Fruit fly (Drosophila melanogaster): ENCODE data around the gene CG4297.

CG4297 gene

DNA sequence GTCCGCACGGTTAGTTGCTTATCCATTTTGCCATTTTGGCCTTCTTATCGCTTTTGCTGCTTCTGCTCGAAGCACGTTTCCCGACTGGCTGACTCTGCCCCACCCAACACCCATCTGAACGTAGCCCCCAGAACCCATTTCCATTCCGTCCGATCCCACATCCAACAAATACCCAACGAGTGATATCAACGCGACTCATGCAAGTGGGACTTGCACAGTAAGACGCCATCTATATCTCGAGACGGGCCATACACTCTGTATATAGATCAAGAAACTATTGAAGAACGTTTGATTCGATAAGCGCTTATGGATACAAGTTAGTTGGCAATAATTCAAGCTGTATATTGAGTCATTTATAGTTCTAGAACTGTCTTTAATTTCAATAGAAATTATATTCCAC, 20.2 kb upstream of the CG4297 start:
- no peak for TF ChIP-seq EcR (GFP tag; optimal IDR thresholded peaks at IDR 0.05)
- no peak for TF ChIP-seq usp (GFP tag; optimal IDR thresholded peaks at IDR 0.05)
- no peak for TF ChIP-seq pan (optimal IDR thresholded peaks at IDR 0.05)
- no peak for TF ChIP-seq psq (optimal IDR thresholded peaks at IDR 0.05)
- no peak for TF ChIP-seq CG8478 (optimal IDR thresholded peaks at IDR 0.05)
- TF ChIP-seq Dll (optimal IDR thresholded peaks at IDR 0.05), result no peak

DNA sequence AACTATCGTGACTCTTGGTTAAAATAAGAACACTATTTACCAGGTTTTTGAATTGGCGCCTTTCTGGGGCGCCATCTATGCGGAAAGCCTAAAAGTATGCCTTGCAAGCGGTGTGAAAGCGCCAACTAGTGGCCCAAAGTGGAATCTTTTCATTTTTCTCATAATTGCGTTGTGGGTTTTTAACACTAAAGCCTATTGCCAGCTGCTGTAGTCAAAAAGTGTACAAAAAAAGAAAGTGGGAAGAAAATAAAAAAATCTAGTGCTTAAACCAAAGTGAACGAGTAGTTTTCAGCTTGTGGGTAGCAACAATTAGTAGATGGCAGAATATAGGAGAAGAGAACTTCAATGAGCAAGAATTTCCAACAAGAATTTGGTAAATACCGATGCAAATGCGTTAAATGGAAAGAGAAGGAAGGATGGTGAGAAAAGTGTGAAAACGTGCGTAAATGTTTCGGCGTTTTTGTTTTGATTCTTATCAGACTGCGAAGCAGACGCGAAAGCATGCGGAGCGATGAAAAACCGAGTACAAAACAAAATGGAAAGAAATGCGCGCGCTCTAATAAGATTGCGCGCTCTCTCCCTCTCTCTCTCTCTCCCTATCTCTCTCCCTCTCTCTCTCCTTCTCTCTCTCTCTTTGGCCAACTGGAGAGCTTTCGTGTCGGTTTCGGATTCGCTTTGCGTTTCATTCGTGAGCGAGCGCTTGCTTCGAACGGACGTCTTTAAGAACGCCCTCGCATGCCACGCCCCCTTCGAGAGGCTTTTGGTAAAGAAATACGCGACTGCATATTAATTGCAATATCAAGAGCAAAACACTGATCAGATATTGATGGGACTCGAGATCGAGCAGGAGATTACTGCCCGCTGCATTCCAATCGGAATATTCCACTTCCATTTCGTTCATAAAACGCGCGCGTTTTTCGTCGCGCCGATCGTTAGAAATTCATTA, 18.4 kb upstream of the CG4297 start:
- TF ChIP-seq Dll (optimal IDR thresholded peaks at IDR 0.05) (peak; percentile 100), CG8478 (optimal IDR thresholded peaks at IDR 0.05) (peak; percentile 19), EcR (GFP tag; optimal IDR thresholded peaks at IDR 0.05) (no peak), usp (GFP tag; optimal IDR thresholded peaks at IDR 0.05) (no peak), psq (optimal IDR thresholded peaks at IDR 0.05) (peak; percentile 73)

DNA sequence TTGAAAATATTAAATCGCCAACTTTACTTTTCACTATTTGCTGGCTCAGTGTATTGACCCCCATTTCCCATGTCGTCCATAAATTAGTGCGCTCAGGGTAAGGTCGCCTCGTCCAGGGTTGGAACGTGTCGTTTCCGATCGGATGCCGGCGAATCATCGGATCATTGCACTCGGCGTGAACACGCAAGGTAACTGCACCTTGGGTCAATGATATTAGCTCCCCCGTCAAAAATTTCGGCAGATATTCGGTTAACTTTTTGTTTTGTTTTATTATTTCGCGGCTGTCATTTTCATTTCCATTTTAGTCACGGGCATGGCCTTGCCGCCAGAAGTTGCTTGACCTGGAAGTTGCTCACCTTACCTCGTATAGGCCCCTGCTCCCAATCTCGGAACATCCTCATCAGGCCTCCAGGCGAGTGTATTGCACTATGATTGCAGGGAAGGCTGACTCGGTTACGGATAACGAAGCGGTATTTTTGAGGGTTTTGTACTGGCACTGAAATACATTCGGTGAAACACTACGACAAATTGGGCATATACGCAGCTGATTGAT, 16.6 kb upstream of the CG4297 start:
- TF ChIP-seq EcR (GFP tag; optimal IDR thresholded peaks at IDR 0.05) (peak in 1 of 2 experiments; percentile 28), pan (optimal IDR thresholded peaks at IDR 0.05) (no peak)

DNA sequence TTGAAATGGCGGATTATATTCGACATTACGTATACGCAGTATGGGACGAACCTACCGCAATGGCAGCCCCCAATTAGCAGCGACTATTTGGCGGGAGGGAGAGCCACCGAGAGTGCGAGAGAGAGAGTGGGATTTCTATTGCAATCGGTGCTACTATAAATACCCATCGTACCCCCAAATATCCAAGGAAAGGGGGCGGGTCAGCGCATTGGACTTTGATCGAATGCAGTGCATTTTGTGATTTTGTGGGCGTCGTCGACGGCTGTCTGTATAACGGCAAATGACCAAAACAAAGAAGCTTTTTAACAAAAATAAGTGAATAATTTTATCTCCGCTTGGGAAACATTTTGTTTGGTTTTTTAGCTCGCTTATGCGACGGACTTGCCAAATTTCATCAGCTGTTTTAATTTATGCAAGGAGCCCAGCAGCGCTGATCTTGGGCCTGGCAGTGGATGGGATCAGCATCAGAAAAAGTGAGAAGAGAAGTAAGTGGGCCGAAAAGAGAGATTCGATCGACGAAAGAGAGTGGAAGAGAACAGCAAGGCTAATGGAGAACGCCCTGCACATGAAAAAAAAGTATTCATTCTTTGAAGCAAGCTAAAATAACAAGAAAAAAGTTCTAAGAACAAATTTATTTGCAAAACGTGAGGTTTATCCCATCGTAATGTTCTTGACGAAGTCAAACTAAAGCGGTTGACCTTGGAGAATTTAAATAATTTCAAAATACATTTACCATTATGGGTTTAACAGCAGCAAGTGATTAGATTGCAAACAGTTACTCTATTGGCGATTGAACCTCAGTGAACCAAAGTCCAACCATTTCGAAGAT, 15.9 kb upstream of the CG4297 start:
- TF ChIP-seq pan (optimal IDR thresholded peaks at IDR 0.05) (no peak), psq (optimal IDR thresholded peaks at IDR 0.05) (no peak), CG8478 (optimal IDR thresholded peaks at IDR 0.05) (no peak), usp (GFP tag; optimal IDR thresholded peaks at IDR 0.05) (no peak), EcR (GFP tag; optimal IDR thresholded peaks at IDR 0.05) (no peak), Dll (optimal IDR thresholded peaks at IDR 0.05) (no peak)

DNA sequence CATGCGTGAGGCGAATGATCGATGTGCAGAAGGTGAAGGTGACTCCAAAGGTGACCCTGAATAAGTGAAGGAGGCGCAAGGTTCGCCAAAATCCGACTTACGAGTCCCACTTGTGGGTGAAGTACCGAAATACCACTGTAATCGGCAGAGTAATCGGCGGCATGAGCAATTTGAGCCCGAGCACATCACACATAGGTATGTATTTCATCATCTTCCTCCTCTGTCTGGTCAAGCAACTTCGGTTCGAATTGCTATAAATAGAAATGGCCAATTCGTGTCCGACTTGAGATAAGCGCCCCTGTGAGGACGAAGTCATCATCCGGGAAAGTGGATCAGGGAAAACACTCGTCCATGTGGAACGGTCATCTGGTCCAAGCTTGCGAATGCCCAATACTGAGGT, 15.2 kb upstream of the CG4297 start:
- no peak for TF ChIP-seq pan (optimal IDR thresholded peaks at IDR 0.05)

DNA sequence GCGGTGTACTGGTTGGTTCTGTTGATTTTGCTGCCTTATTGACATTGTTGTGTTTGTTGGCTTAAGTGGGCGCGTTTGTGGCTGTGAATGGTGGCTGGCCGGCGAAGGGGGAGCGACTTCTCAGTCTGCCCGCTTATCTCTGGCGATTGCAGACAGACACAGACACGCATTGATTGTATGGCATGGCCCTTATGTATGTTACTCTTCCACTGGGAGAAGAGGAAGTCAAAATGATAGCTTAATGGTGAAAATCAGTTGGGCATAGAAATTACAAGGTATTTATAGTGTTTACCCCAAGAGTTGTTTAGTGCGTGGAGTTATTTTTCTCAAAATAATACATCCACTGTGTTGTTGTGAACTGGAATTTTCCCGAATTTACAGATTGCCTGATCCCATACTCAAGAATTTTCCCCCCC, 13.8 kb upstream of the CG4297 start:
- no peak for TF ChIP-seq pan (optimal IDR thresholded peaks at IDR 0.05)
- TF ChIP-seq CG8478 (optimal IDR thresholded peaks at IDR 0.05), result no peak
- no peak for TF ChIP-seq EcR (GFP tag; optimal IDR thresholded peaks at IDR 0.05)
- no peak for TF ChIP-seq usp (GFP tag; optimal IDR thresholded peaks at IDR 0.05)
- TF ChIP-seq psq (optimal IDR thresholded peaks at IDR 0.05), result no peak
- no peak for TF ChIP-seq Dll (optimal IDR thresholded peaks at IDR 0.05)

DNA sequence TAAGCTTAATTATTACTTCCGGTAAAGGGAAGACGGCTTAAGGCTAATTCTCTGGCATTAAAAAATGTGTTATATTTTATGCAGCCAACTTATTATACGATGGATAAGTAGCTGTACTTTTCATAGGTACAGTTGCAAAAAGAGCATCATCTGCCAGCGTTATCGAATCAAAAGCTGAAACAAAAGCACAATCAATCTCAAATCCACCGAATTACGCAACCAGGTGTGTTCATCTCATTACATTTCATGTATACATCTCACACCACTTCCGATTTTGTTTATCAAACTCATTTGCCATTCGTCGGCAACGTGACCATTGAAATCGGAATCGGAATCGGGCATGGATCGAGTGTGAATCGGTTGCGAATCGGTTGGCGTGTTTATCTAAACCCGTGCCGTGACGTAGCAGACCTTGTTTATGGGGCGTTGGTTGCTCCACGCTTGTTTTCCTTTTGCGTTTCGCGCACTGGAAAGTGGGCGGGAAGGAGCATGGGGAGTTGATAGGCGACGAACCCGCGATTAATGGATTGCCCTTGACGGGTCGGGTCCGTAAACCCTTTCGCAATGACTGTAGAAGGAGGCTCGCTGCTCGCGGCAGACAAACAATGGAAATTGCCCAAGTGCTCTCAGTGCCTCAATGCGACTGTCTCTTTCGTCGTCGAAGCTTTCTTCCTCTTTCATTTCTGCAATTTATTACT, 13.3 kb upstream of the CG4297 start:
- no peak for TF ChIP-seq pan (optimal IDR thresholded peaks at IDR 0.05)
- TF ChIP-seq EcR (GFP tag; optimal IDR thresholded peaks at IDR 0.05), result no peak
- no peak for TF ChIP-seq CG8478 (optimal IDR thresholded peaks at IDR 0.05)
- TF ChIP-seq usp (GFP tag; optimal IDR thresholded peaks at IDR 0.05), result no peak
- TF ChIP-seq Dll (optimal IDR thresholded peaks at IDR 0.05), result no peak
- TF ChIP-seq psq (optimal IDR thresholded peaks at IDR 0.05), result no peak

DNA sequence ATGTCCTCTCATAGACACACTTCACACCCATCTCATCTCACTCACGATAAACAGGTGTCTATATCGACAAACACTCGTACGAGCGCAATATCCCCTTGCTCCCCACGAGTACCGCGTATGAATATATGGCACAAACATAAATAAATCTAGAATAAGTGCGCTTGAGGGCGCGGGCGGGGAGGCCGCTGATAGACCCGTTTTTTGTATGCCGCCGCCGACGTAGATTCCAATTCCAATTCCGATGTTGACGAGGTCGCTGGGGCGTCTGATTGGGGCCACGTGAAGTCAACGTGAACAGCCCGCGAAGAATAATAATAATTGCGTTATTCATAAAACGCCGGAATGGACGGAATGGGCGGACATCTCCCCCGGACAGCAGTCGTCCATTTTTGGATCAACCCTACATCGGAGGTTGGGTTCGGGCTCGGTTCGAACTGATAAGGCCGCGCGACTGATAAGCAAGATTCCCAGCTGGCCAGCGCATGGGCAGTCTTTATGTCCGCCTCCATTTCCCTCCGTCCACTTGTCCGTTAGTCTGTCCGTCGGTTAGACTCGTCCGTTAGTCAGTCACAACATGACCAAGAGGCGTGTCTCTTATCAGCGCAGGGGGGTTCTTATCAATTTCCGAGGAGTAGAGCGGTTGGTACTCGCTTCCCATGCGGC, 12.4 kb upstream of the CG4297 start:
- no peak for TF ChIP-seq EcR (GFP tag; optimal IDR thresholded peaks at IDR 0.05)
- no peak for TF ChIP-seq Dll (optimal IDR thresholded peaks at IDR 0.05)
- no peak for TF ChIP-seq pan (optimal IDR thresholded peaks at IDR 0.05)
- no peak for TF ChIP-seq usp (GFP tag; optimal IDR thresholded peaks at IDR 0.05)
- no peak for TF ChIP-seq psq (optimal IDR thresholded peaks at IDR 0.05)
- no peak for TF ChIP-seq CG8478 (optimal IDR thresholded peaks at IDR 0.05)

DNA sequence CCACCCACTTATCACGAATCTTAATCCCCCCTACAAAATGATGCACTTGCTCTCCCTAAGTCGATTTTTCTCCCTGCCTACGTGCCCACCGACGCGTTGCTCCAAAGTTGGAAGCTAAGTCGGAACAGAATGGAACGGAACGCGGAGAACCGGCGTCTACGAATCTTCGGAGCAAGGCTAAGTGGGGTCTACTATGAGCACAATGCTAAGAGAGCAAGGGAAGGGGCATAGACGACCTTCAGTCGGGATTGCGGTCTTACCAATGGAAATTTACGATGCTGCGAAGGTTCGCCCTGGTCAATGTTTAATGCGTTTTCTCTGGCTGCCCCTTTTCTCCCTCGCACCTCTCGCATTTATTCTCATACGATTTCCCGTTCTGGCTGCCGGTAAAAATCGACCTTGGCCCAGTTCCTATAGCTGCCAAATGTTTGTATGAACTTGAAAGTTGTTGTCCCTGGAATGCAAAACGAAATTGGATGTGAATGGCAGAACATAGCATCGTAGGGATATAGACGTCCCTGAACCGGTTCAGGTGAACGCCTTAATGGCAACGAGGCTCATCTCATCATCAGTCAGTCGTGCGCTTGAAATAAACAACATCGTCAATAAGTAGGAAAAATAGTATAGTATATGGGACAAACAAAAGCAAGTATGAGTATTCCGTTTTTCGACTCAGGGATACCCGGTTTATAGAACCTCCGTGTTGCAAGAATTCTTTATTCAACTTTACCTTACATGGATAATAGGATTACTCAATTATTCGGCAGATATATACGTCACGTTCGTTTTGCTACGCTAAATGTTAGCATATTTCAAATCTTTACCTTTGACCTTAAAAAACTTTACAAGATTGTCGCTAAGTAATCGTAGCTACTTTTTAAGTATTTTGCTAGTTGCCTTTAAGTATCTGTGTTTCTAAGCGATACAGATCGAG, 11.6 kb upstream of the CG4297 start:
- TF ChIP-seq psq (optimal IDR thresholded peaks at IDR 0.05) (no peak), EcR (GFP tag; optimal IDR thresholded peaks at IDR 0.05) (no peak), Dll (optimal IDR thresholded peaks at IDR 0.05) (no peak), usp (GFP tag; optimal IDR thresholded peaks at IDR 0.05) (no peak), pan (optimal IDR thresholded peaks at IDR 0.05) (no peak)

DNA sequence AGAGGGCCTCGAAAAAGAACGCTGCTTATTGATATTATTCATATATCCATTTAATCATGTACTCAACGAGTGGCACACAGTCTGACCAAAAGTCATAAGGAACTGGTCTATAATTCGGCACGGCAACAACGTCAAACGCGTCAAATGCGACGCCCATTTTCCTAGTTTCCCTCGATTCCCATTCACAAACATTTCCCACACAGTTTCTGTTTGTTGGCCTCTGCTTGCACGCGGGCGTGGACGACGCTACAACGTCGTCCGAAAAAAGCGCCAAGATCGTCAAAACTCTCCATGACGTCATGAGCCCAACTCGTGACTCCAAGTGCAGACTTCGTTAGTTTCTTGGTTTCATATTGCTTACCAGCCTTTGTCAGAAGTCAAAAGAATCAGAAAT, 10.4 kb upstream of the CG4297 start:
- TF ChIP-seq psq (optimal IDR thresholded peaks at IDR 0.05) (no peak), CG8478 (optimal IDR thresholded peaks at IDR 0.05) (no peak), usp (GFP tag; optimal IDR thresholded peaks at IDR 0.05) (no peak), EcR (GFP tag; optimal IDR thresholded peaks at IDR 0.05) (no peak), pan (optimal IDR thresholded peaks at IDR 0.05) (no peak), Dll (optimal IDR thresholded peaks at IDR 0.05) (no peak)
